Fruit fly (Drosophila melanogaster): ENCODE data around the gene CG4768.
A peak's percentile ranks its signal among the peaks of the same experiment; 100 is the strongest.

The CG4768 gene

DNA sequence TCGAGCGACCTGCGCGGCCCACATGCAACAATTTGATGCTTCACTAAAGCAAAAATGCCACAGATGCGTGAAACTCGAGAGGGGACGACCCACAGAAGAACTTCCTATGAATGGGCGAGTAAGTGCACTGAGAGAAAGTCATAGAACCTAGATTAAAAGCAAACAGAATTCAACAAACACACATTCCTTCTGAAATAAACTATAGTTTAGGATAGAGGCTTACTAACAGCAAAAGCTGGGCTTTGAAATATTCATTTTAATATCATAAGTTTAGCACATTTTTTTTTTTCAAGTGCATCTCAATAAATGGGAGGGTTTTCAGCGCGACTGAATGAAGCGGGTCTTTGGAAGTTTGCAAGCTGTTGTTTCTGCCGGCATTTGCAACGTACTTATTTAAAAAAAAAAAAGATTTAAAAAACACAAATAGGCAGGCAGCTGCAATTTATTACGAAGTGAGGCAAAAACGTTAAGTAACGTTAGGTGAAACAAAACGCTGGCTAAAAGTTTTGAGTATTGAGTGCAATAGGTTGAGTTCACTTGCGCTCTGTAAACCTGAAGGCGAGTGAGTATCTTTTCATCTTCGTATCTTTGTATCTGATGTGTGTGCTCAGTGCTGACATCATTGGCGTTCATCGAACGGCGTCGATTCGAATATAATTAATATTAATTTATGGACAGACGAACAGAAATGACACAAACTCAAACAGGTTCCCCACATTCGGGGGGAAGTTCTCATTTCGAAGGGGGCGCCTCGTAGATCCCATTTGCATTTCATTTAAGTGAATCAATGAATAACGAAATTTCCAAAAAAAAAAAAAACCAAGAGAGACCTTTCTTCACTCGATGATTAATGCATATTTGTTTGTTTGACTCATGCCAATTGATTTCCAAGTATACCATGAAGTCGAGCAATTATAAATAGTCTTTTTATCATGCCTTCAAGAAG, 18.8 kb upstream of the CG4768 start (continued):
- TF ChIP-seq cas (GFP tag; IDR thresholded peaks at IDR 0.05) (no peak), gem (tag; optimal IDR thresholded peaks at IDR 0.05) (peak; percentile 59), Deaf1 (tag; optimal IDR thresholded peaks at IDR 0.05) (no peak), pzg (GFP tag; optimal IDR thresholded peaks at IDR 0.05) (no peak), nom (GFP tag; optimal IDR thresholded peaks at IDR 0.05) (peak; percentile 17), ssp (GFP tag; IDR thresholded peaks at IDR 0.05) (peak; percentile 47; the same call in 1 of the 2 replicates), CG16779 (GFP tag; IDR thresholded peaks at IDR 0.05) (no peak), dmrt11E (tag; optimal IDR thresholded peaks at IDR 0.05) (peak; percentile 44), ems (GFP tag; optimal IDR thresholded peaks at IDR 0.05) (peak; percentile 28), p53 (GFP tag; optimal IDR thresholded peaks at IDR 0.05) (no peak), CG8944 (GFP tag; optimal IDR thresholded peaks at IDR 0.05) (peak; percentile 9), ind (GFP tag; optimal IDR thresholded peaks at IDR 0.05) (peak; percentile 52), Dek (tag; optimal IDR thresholded peaks at IDR 0.05) (no peak), ftz-f1 (GFP tag; optimal IDR thresholded peaks at IDR 0.05) (no peak), H15 (GFP tag; IDR thresholded peaks at IDR 0.05) (peak; percentile 76), en (GFP tag; optimal IDR thresholded peaks at IDR 0.05) (peak; percentile 39), HHEX (GFP tag; optimal IDR thresholded peaks at IDR 0.05) (peak; percentile 30), Gug (GFP tag; IDR thresholded peaks at IDR 0.05) (peak; percentile 59; the same call in 3 of the 4 replicates), Blimp-1 (GFP tag; optimal IDR thresholded peaks at IDR 0.05) (peak; percentile 73), D (optimal IDR thresholded peaks at IDR 0.05) (no peak), D (GFP tag; optimal IDR thresholded peaks at IDR 0.05) (peak; percentile 70), grau (tag; optimal IDR thresholded peaks at IDR 0.05) (no peak), sim (GFP tag; IDR thresholded peaks at IDR 0.05) (peak; percentile 48; the same call in 1 of the 2 replicates), TFAM (GFP tag; optimal IDR thresholded peaks at IDR 0.05) (no peak), fru (optimal IDR thresholded peaks at IDR 0.05) (no peak), ash1 (GFP tag; optimal IDR thresholded peaks at IDR 0.05) (no peak), wek (GFP tag; optimal IDR thresholded peaks at IDR 0.05) (no peak), oc (tag; optimal IDR thresholded peaks at IDR 0.05) (no peak), lola (GFP tag; optimal IDR thresholded peaks at IDR 0.05) (peak in 1 of 3 experiments; percentile 32), CG8924 (tag; optimal IDR thresholded peaks at IDR 0.05) (peak; percentile 41), Opbp (GFP tag; IDR thresholded peaks at IDR 0.05; ENCODE audit: partially characterized antibody) (no peak), Nf-YA (GFP tag; IDR thresholded peaks at IDR 0.05) (peak; percentile 48; the same call in 1 of the 2 replicates), sc (optimal IDR thresholded peaks at IDR 0.05) (no peak), sc (GFP tag; optimal IDR thresholded peaks at IDR 0.05) (no peak), crol (GFP tag; IDR thresholded peaks at IDR 0.05) (peak; percentile 27; the same call in 1 of the 2 replicates), chn (GFP tag; optimal IDR thresholded peaks at IDR 0.05) (peak; percentile 30), Sry-β (GFP tag; optimal IDR thresholded peaks at IDR 0.05) (no peak), tgo (GFP tag; IDR thresholded peaks at IDR 0.05) (peak; percentile 49; the same call in 1 of the 3 replicates), shn (GFP tag; optimal IDR thresholded peaks at IDR 0.05) (no peak), Sox100B (GFP tag; optimal IDR thresholded peaks at IDR 0.05) (peak; percentile 12), CkIIα-i1 (GFP tag; IDR thresholded peaks at IDR 0.05) (no peak), slou (GFP tag; optimal IDR thresholded peaks at IDR 0.05) (no peak), CG18764 (GFP tag; optimal IDR thresholded peaks at IDR 0.05) (peak; percentile 31), Gsc (GFP tag; IDR thresholded peaks at IDR 0.05) (no peak), tio (GFP tag; optimal IDR thresholded peaks at IDR 0.05) (peak; percentile 5), klu (GFP tag; IDR thresholded peaks at IDR 0.05) (no peak), fd3F (GFP tag; optimal IDR thresholded peaks at IDR 0.05) (no peak), ken (GFP tag; IDR thresholded peaks at IDR 0.05) (peak; percentile 46; the same call in 1 of the 3 replicates), CG12071 (GFP tag; optimal IDR thresholded peaks at IDR 0.05) (peak; percentile 7)

Data from whole organism, embryonic.